Fruit fly (Drosophila melanogaster) whole organism, embryonic: ENCODE results near the gene Tnpo.

Experiments used
- B-H1 ChIP-seq: fragments of 200-800 bp; sonication (Bioruptor generic); IDR thresholded peaks from 3 replicates; pipeline ENCODE4 v1.3.6; 2022; ENCODE audit warnings: missing biosample characterization, missing genetic modification characterization
- CG11560 ChIP-seq: fragments of 200-800 bp; sonication (Bioruptor generic); IDR thresholded peaks from 3 replicates; pipeline ENCODE4 v1.3.6; 2022; ENCODE audit warnings: missing biosample characterization, missing genetic modification characterization
- CG12219 ChIP-seq: fragments of 200-800 bp; sonication (Bioruptor generic); optimal IDR thresholded peaks from 3 replicates; lab custom pipeline; 2018; ENCODE audit warnings: missing biosample characterization, mild to moderate bottlenecking, missing genetic modification characterization
- CG12744 ChIP-seq: fragments of 200-800 bp; sonication (Bioruptor generic); optimal IDR thresholded peaks from 2 replicates; lab custom pipeline; 2016; ENCODE audit warnings: missing biosample characterization, missing genetic modification characterization
- CG13894 ChIP-seq: fragments of 200-800 bp; sonication (Bioruptor generic); optimal IDR thresholded peaks from 3 replicates; lab custom pipeline; 2018; ENCODE audit warnings: missing biosample characterization, mild to moderate bottlenecking, missing genetic modification characterization, moderate library complexity
- CG14050 ChIP-seq: fragments of 200-800 bp; sonication (Bioruptor generic); IDR thresholded peaks from 3 replicates; pipeline ENCODE4 v1.3.6; 2022; ENCODE audit warnings: missing biosample characterization, missing genetic modification characterization
- CG14441 ChIP-seq: fragments of 200-800 bp; sonication (Bioruptor generic); IDR thresholded peaks from 2 replicates; pipeline ENCODE4 v1.3.6; 2022; ENCODE audit warnings: missing biosample characterization, missing genetic modification characterization
- CG1603 ChIP-seq: fragments of 200-800 bp; sonication (Bioruptor generic); optimal IDR thresholded peaks from 2 replicates; lab custom pipeline; 2019; ENCODE audit warnings: missing biosample characterization, mild to moderate bottlenecking, missing genetic modification characterization, moderate library complexity
- CG18262 ChIP-seq: fragments of 200-800 bp; optimal IDR thresholded peaks from 3 replicates; lab custom pipeline; 2019; ENCODE audit warnings: missing biosample characterization, mild to moderate bottlenecking, missing genetic modification characterization, moderate library complexity
- CG2202 ChIP-seq: fragments of 200-800 bp; sonication (Bioruptor generic); optimal IDR thresholded peaks from 2 replicates; lab custom pipeline; 2018; ENCODE audit warnings: missing biosample characterization, mild to moderate bottlenecking, missing genetic modification characterization
- CG3163 ChIP-seq: fragments of 200-800 bp; sonication (Bioruptor generic); optimal IDR thresholded peaks from 3 replicates; lab custom pipeline; 2016; ENCODE audit warnings: missing biosample characterization, missing genetic modification characterization
- CG42726 ChIP-seq: fragments of 200-800 bp; sonication (Bioruptor generic); IDR thresholded peaks from 2 replicates; pipeline ENCODE4 v1.3.6; 2022; ENCODE audit warnings: missing biosample characterization, missing genetic modification characterization; ENCODE audit not compliant: partially characterized antibody
- CG4328 ChIP-seq: fragments of 200-800 bp; sonication (Bioruptor generic); optimal IDR thresholded peaks from 3 replicates; lab custom pipeline; 2017; ENCODE audit warnings: missing biosample characterization, missing genetic modification reagents, missing genetic modification characterization
- CG5180 ChIP-seq: fragments of 200-800 bp; sonication (Bioruptor generic); optimal IDR thresholded peaks from 3 replicates; lab custom pipeline; 2017; ENCODE audit warnings: missing biosample characterization, missing genetic modification characterization, mild to moderate bottlenecking, moderate library complexity, missing genetic modification reagents
- CG6654 ChIP-seq: fragments of 200-800 bp; sonication (Bioruptor generic); optimal IDR thresholded peaks from 2 replicates; lab custom pipeline; 2017; ENCODE audit warnings: missing biosample characterization, mild to moderate bottlenecking, missing genetic modification characterization
- CG6689 ChIP-seq: fragments of 200-800 bp; sonication (Bioruptor generic); IDR thresholded peaks from 2 replicates; pipeline ENCODE4 v1.3.6; 2022; ENCODE audit warnings: missing biosample characterization, missing genetic modification characterization
- CG9797 ChIP-seq: fragments of 200-800 bp; sonication (Bioruptor generic); optimal IDR thresholded peaks from 3 replicates; lab custom pipeline; 2018; ENCODE audit warnings: missing biosample characterization, mild to moderate bottlenecking, missing genetic modification characterization
- Chrac-16 ChIP-seq: fragments of 200-800 bp; sonication (Bioruptor generic); optimal IDR thresholded peaks from 3 replicates; lab custom pipeline; 2016; ENCODE audit warnings: missing biosample characterization, missing genetic modification characterization
- Drgx ChIP-seq: fragments of 200-800 bp; sonication (Bioruptor generic); IDR thresholded peaks from 2 replicates; pipeline ENCODE4 v1.3.6; 2022; ENCODE audit warnings: missing biosample characterization, missing genetic modification characterization
- Elba2 ChIP-seq: fragments of 200-800 bp; sonication (Bioruptor generic); optimal IDR thresholded peaks from 3 replicates; lab custom pipeline; 2016; ENCODE audit warnings: missing biosample characterization, missing genetic modification characterization
- Ets65A ChIP-seq: fragments of 200-800 bp; sonication (Bioruptor generic); peaks from one replicate; lab custom pipeline; 2016; ENCODE audit warnings: missing biosample characterization, missing genetic modification characterization
- Fer1 ChIP-seq: fragments of 200-800 bp; sonication (Bioruptor generic); optimal IDR thresholded peaks from 2 replicates; lab custom pipeline; 2017; ENCODE audit warnings: missing biosample characterization, mild to moderate bottlenecking, missing genetic modification characterization
- H15 ChIP-seq: fragments of 200-800 bp; sonication (Bioruptor generic); IDR thresholded peaks from 3 replicates; pipeline ENCODE4 v1.3.6; 2022; ENCODE audit warnings: missing biosample characterization, missing genetic modification characterization
- Hmr ChIP-seq: fragments of 200-800 bp; sonication (Bioruptor generic); optimal IDR thresholded peaks from 3 replicates; lab custom pipeline; 2017; ENCODE audit warnings: mild to moderate bottlenecking, missing biosample characterization, missing genetic modification reagents, missing genetic modification characterization
- Lpt ChIP-seq: fragments of >200 bp; optimal IDR thresholded peaks from 2 replicates; lab custom pipeline; 2018; ENCODE audit warnings: missing biosample characterization, missing genetic modification characterization
- NC2α ChIP-seq: fragments of 200-800 bp; sonication (Bioruptor generic); optimal IDR thresholded peaks from 2 replicates; lab custom pipeline; 2016; ENCODE audit warnings: missing biosample characterization, missing genetic modification characterization
- NC2β ChIP-seq: fragments of 200-800 bp; sonication (Bioruptor generic); optimal IDR thresholded peaks from 2 replicates; lab custom pipeline; 2016; ENCODE audit warnings: missing biosample characterization, missing genetic modification characterization
- Oli ChIP-seq: fragments of 200-800 bp; sonication (Bioruptor generic); optimal IDR thresholded peaks from 2 replicates; lab custom pipeline; 2018; ENCODE audit warnings: missing biosample characterization, mild to moderate bottlenecking, missing genetic modification characterization, moderate library complexity
- Sry-δ ChIP-seq: fragments of 200-800 bp; sonication (Bioruptor generic); optimal IDR thresholded peaks from 2 replicates; lab custom pipeline; 2016; ENCODE audit warnings: missing biosample characterization, missing genetic modification characterization
- Taf1 ChIP-seq: fragments of 200-800 bp; sonication (Bioruptor generic); IDR thresholded peaks from 2 replicates; pipeline ENCODE4 v1.3.6; 2022; ENCODE audit warnings: missing biosample characterization, missing genetic modification characterization
- Xbp1 ChIP-seq: fragments of 200-800 bp; sonication (Bioruptor generic); optimal IDR thresholded peaks from 3 replicates; lab custom pipeline; 2016; ENCODE audit warnings: missing biosample characterization, mild to moderate bottlenecking, missing genetic modification characterization
- Xrp1 ChIP-seq: fragments of 200-800 bp; sonication (Bioruptor generic); IDR thresholded peaks from 2 replicates; pipeline ENCODE4 v1.3.6; 2022; ENCODE audit warnings: missing biosample characterization, missing genetic modification characterization
- chif ChIP-seq, 2 experiments: fragments of 200-800 bp; sonication (Bioruptor generic); optimal IDR thresholded peaks; 3 replicates each; lab custom pipeline; 2016; ENCODE audit warnings: missing biosample characterization in 2 of 2, missing genetic modification characterization in 2 of 2
- chn ChIP-seq: fragments of 200-800 bp; sonication (Bioruptor generic); optimal IDR thresholded peaks from 2 replicates; lab custom pipeline; 2016; ENCODE audit warnings: missing biosample characterization, missing genetic modification characterization
- da ChIP-seq: fragments of 200-800 bp; sonication (Bioruptor generic); optimal IDR thresholded peaks from 2 replicates; lab custom pipeline; 2016; ENCODE audit warnings: missing biosample characterization, missing genetic modification characterization
- dati ChIP-seq: fragments of 200-800 bp; sonication (Bioruptor generic); IDR thresholded peaks from 2 replicates; pipeline ENCODE4 v1.3.6; 2022; ENCODE audit warnings: missing biosample characterization, missing genetic modification characterization
- fd64A ChIP-seq: fragments of 200-800 bp; sonication (Bioruptor generic); optimal IDR thresholded peaks from 3 replicates; lab custom pipeline; 2018; ENCODE audit warnings: missing biosample characterization, mild to moderate bottlenecking, missing genetic modification characterization
- fu2 ChIP-seq: fragments of 200-800 bp; sonication (Bioruptor generic); optimal IDR thresholded peaks from 2 replicates; lab custom pipeline; 2016; ENCODE audit warnings: missing biosample characterization, missing genetic modification characterization
- hkb ChIP-seq, 2 experiments: fragments of 200-800 bp in 1 of 2; fragments of >200 bp in 1 of 2; sonication (Bioruptor generic) in 1 of 2; IDR thresholded peaks in 1 of 2; optimal IDR thresholded peaks in 1 of 2; 2 replicates each; pipeline versions ENCODE4 v1.3.6 to Lab custom; 2017 to 2022; ENCODE audit warnings: missing biosample characterization in 1 of 2, missing genetic modification characterization in 1 of 2
- insv ChIP-seq, 2 experiments: fragments of 200-800 bp; sonication (Bioruptor generic); optimal IDR thresholded peaks; 3 replicates each; lab custom pipeline; 2016 to 2018; ENCODE audit warnings: missing biosample characterization in 2 of 2, missing genetic modification characterization in 2 of 2
- lmd ChIP-seq: fragments of 200-800 bp; sonication (Bioruptor generic); IDR thresholded peaks from 2 replicates; pipeline ENCODE4 v1.3.6; 2022; ENCODE audit warnings: missing biosample characterization, missing genetic modification characterization
- nerfin-2 ChIP-seq: fragments of 200-800 bp; sonication (Bioruptor generic); IDR thresholded peaks from 2 replicates; pipeline ENCODE4 v1.3.6; 2022; ENCODE audit warnings: missing biosample characterization, missing genetic modification characterization; ENCODE audit not compliant: partially characterized antibody
- oc ChIP-seq: fragments of 200-800 bp; sonication (Bioruptor generic); optimal IDR thresholded peaks from 2 replicates; lab custom pipeline; 2018; ENCODE audit warnings: missing biosample characterization, mild to moderate bottlenecking, missing genetic modification characterization, moderate library complexity
- pb ChIP-seq: fragments of 200-800 bp; sonication (Bioruptor generic); optimal IDR thresholded peaks from 3 replicates; lab custom pipeline; 2016; ENCODE audit warnings: missing biosample characterization, missing genetic modification characterization
- run ChIP-seq: fragments of 200-800 bp; sonication (Bioruptor generic); optimal IDR thresholded peaks from 3 replicates; lab custom pipeline; 2018; ENCODE audit warnings: missing biosample characterization, mild to moderate bottlenecking, missing genetic modification characterization
- tap ChIP-seq: fragments of 200-800 bp; optimal IDR thresholded peaks from 3 replicates; lab custom pipeline; 2019; ENCODE audit warnings: missing biosample characterization, mild to moderate bottlenecking, missing genetic modification characterization, moderate library complexity
- tll ChIP-seq, 2 experiments: fragments of 200-800 bp in 1 of 2; fragments of >200 bp in 1 of 2; sonication (Bioruptor generic) in 1 of 2; optimal IDR thresholded peaks; 2 replicates each; lab custom pipeline; 2017 to 2019; ENCODE audit warnings: missing biosample characterization in 2 of 2, missing genetic modification characterization in 2 of 2, mild to moderate bottlenecking in 1 of 2, moderate library complexity in 1 of 2
- vnd ChIP-seq: fragments of 200-800 bp; sonication (Bioruptor generic); IDR thresholded peaks from 3 replicates; pipeline ENCODE4 v1.3.6; 2022; ENCODE audit warnings: missing biosample characterization, missing genetic modification characterization; ENCODE audit not compliant: partially characterized antibody
- z ChIP-seq: fragments of 200-800 bp; sonication (Bioruptor generic); IDR thresholded peaks from 3 replicates; pipeline ENCODE4 v1.3.6; 2022; ENCODE audit warnings: missing biosample characterization, missing genetic modification characterization

The Tnpo gene

dm6 chr3L:6192822-6193555, at the start of gene Tnpo, which contains the start of gene Sf3b6 (continued):
- TF ChIP-seq tll (GFP tag; optimal IDR thresholded peaks at IDR 0.05; lab: Kevin White, UChicago): peak; percentile 43 to 78
- TF ChIP-seq Elba2 (GFP tag; lab: Kevin White, UChicago): peak; percentile 72
- TF ChIP-seq insv (GFP tag; optimal IDR thresholded peaks at IDR 0.05; lab: Kevin White, UChicago): peak in 1 of 2 experiments; percentile 52
- TF ChIP-seq CG12219 (GFP tag; lab: Kevin White, UChicago): no peak
- peak; percentile 44 for TF ChIP-seq CG12744 (GFP tag; lab: Kevin White, UChicago)
- peak; percentile 63; the same call in 2 of the 3 replicates for TF ChIP-seq B-H1
- TF ChIP-seq Lpt (GFP tag; lab: Kevin White, UChicago): no peak
- TF ChIP-seq Taf1 (GFP tag; lab: Robert Waterston, UW): peak; percentile 68; the same call in 1 of the 2 replicates
- peak; percentile 82 for TF ChIP-seq CG14441
- TF ChIP-seq CG5180 (GFP tag; lab: Kevin White, UChicago): peak; percentile 49
- peak; percentile 35 for TF ChIP-seq NC2α
- no peak for TF ChIP-seq pb (GFP tag; lab: Kevin White, UChicago)
- peak; percentile 70 for TF ChIP-seq Fer1
- TF ChIP-seq CG4328: peak; percentile 82
- TF ChIP-seq CG18262 (tag; lab: Kevin White, UChicago): peak; percentile 87
- no peak for TF ChIP-seq fd64A (GFP tag; lab: Kevin White, UChicago)
- no peak for TF ChIP-seq dati (GFP tag; lab: Robert Waterston, UW)
- TF ChIP-seq tap (tag; lab: Kevin White, UChicago): no peak
- peak; percentile 54 for TF ChIP-seq CG2202 (tag; lab: Kevin White, UChicago)
- peak; percentile 66 for TF ChIP-seq chn
- no peak for TF ChIP-seq CG6654 (GFP tag; lab: Kevin White, UChicago)
- TF ChIP-seq oc (tag; lab: Kevin White, UChicago): no peak
- TF ChIP-seq Oli (tag; lab: Kevin White, UChicago): peak; percentile 81
- TF ChIP-seq CG11560 (tag; lab: Robert Waterston, UW): peak; percentile 77
- TF ChIP-seq CG3163: peak; percentile 16
- no peak for TF ChIP-seq hkb (optimal IDR thresholded peaks at IDR 0.05; lab: Kevin White, UChicago)
- peak; percentile 72 for TF ChIP-seq hkb (GFP tag; IDR thresholded peaks at IDR 0.05; lab: Robert Waterston, UW)
- TF ChIP-seq vnd (GFP tag; lab: Robert Waterston, UW): peak; percentile 55; the same call in 1 of the 3 replicates
- TF ChIP-seq CG14050 (GFP tag; lab: Robert Waterston, UW): peak; percentile 62; the same call in 2 of the 3 replicates
- peak; percentile 96 for TF ChIP-seq Ets65A (GFP tag; lab: Kevin White, UChicago)
- TF ChIP-seq Drgx (GFP tag; lab: Robert Waterston, UW): peak; percentile 61
- TF ChIP-seq CG1603 (tag; lab: Kevin White, UChicago): no peak
- peak; percentile 99 for TF ChIP-seq CG9797 (GFP tag; lab: Kevin White, UChicago)
- TF ChIP-seq run: no peak
- peak; percentile 49 to 74 for TF ChIP-seq chif (GFP tag; optimal IDR thresholded peaks at IDR 0.05; lab: Kevin White, UChicago)
- 0 out of 2 replicates have a peak, but pooled peaks have one; percentile 31 for TF ChIP-seq CG42726 (GFP tag; lab: Robert Waterston, UW)
- TF ChIP-seq CG13894: no peak
- peak; percentile 69; the same call in 2 of the 3 replicates for TF ChIP-seq H15
- TF ChIP-seq lmd (GFP tag; lab: Robert Waterston, UW): peak; percentile 85
- peak; percentile 58 for TF ChIP-seq NC2β
- peak; percentile 87 for TF ChIP-seq Sry-δ (GFP tag; lab: Kevin White, UChicago)
- peak; percentile 15 for TF ChIP-seq da (GFP tag; lab: Kevin White, UChicago)
- TF ChIP-seq Xbp1 (GFP tag; lab: Kevin White, UChicago): peak; percentile 90
- TF ChIP-seq z: no peak
- TF ChIP-seq nerfin-2 (GFP tag; lab: Robert Waterston, UW): peak; percentile 18; the same call in 1 of the 2 replicates
- TF ChIP-seq Xrp1 (GFP tag; lab: Robert Waterston, UW): peak; percentile 82
- peak; percentile 70 for TF ChIP-seq fu2 (GFP tag; lab: Kevin White, UChicago)
- TF ChIP-seq Chrac-16 (GFP tag; lab: Kevin White, UChicago): peak; percentile 86
- peak; percentile 91 for TF ChIP-seq CG6689
- TF ChIP-seq Hmr (GFP tag; lab: Kevin White, UChicago): no peak
